Fruit fly (Drosophila melanogaster) Kc167 (cell line): Measurements from ENCODE around the gene CG6041.

Source experiments
- insv ChIP-seq: fragments of >200 bp; optimal IDR thresholded peaks from 3 replicates; lab custom pipeline; 2018; ENCODE audit warnings: missing external identifiers
- psq ChIP-seq: fragments of >200 bp; optimal IDR thresholded peaks from 2 replicates; lab custom pipeline; 2017; ENCODE audit warnings: missing external identifiers

DNA sequence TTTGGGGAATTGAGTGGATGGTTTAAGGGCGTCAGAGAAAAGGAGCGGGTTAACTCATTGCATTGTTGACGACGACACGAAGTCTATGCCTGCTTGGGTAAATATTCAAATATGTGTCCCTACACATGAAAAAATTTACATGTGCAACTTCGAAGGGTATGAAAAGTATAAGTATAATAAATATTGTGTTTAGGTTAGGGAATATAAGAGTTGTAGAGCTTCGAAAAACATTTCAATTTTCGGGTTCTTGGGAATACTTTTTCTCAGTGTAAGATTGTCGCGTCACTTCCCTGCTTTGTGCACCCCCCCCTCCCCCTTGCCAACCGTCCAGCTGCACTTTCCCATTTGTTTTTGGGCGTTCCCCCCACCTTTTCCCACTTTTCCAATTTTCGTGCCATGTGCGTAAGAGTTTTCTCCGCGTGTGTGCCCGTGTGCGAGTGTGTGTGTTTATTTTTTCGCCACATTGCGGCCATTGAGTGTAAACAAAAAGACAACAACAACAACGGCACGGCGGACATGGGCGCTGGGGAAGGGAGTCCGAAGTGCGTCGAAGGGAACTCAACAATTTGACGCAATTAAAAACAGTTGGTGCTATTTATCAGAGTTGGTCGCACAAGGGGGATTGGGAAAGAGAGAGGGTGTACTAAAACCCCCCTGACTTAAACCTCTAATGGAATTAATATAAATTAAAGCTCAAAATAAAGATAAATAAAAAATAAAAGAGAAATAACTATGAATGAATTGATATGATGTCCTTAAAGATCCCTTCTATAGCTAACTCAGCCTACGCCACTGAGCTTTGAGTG, 22.1 kb downstream of the CG6041 start:
- TF ChIP-seq psq (lab: Kevin White, UChicago) (no peak), insv (lab: Kevin White, UChicago) (no peak)
